Fruit fly (Drosophila melanogaster) whole organism, prepupa: ENCODE data around the gene CG12728.

ENCODE experiments used
- Blimp-1 ChIP-seq: fragments of 200-800 bp; sonication (Bioruptor generic); optimal IDR thresholded peaks from 3 replicates; lab custom pipeline; 2017; ENCODE audit warnings: missing biosample characterization, missing genetic modification characterization, mild to moderate bottlenecking, moderate library complexity, missing genetic modification reagents
- CG10631 ChIP-seq: fragments of 200-800 bp; sonication (Bioruptor generic); optimal IDR thresholded peaks from 2 replicates; lab custom pipeline; 2016; ENCODE audit warnings: missing biosample characterization, missing genetic modification characterization
- CG10669 ChIP-seq: fragments of 200-800 bp; sonication (Bioruptor generic); optimal IDR thresholded peaks from 3 replicates; lab custom pipeline; 2018; ENCODE audit warnings: missing biosample characterization, mild to moderate bottlenecking, missing genetic modification characterization, moderate library complexity
- CG11294 ChIP-seq: fragments of 200-800 bp; sonication (Bioruptor generic); IDR thresholded peaks from 2 replicates; pipeline ENCODE4 v1.3.6; 2022; ENCODE audit warnings: missing biosample characterization, missing genetic modification characterization
- CG11762 ChIP-seq: fragments of 200-800 bp; sonication (Bioruptor generic); optimal IDR thresholded peaks from 3 replicates; lab custom pipeline; 2016; ENCODE audit warnings: missing biosample characterization, missing genetic modification characterization; ENCODE audit not compliant: insufficient read depth
- CG11902 ChIP-seq: fragments of 200-800 bp; sonication (Bioruptor generic); optimal IDR thresholded peaks from 3 replicates; lab custom pipeline; 2016; ENCODE audit warnings: missing biosample characterization, missing genetic modification characterization
- CG15336 ChIP-seq: fragments of 200-800 bp; sonication (Bioruptor generic); IDR thresholded peaks from 2 replicates; pipeline ENCODE4 v1.3.6; 2022; ENCODE audit warnings: missing biosample characterization, missing genetic modification characterization
- CG1621 ChIP-seq: fragments of 200-800 bp; sonication (Bioruptor generic); optimal IDR thresholded peaks from 3 replicates; lab custom pipeline; 2018; ENCODE audit warnings: missing biosample characterization, mild to moderate bottlenecking, missing genetic modification characterization
- CG3032 ChIP-seq: fragments of 200-800 bp; optimal IDR thresholded peaks from 2 replicates; lab custom pipeline; 2019; ENCODE audit warnings: missing biosample characterization, mild to moderate bottlenecking, missing genetic modification characterization, moderate library complexity
- CG32006 ChIP-seq: fragments of 200-800 bp; sonication (Bioruptor generic); optimal IDR thresholded peaks from 3 replicates; lab custom pipeline; 2017; ENCODE audit warnings: missing biosample characterization, mild to moderate bottlenecking, missing genetic modification characterization
- CG34406 ChIP-seq: fragments of 200-800 bp; sonication (Bioruptor generic); optimal IDR thresholded peaks from 3 replicates; lab custom pipeline; 2016; ENCODE audit warnings: missing biosample characterization, missing genetic modification characterization
- CG3919 ChIP-seq: fragments of 200-800 bp; sonication (Bioruptor generic); optimal IDR thresholded peaks from 3 replicates; lab custom pipeline; 2016; ENCODE audit warnings: missing biosample characterization, missing genetic modification characterization
- CG4318 ChIP-seq: fragments of 200-800 bp; sonication (Bioruptor generic); optimal IDR thresholded peaks from 3 replicates; lab custom pipeline; 2017; ENCODE audit warnings: missing biosample characterization, mild to moderate bottlenecking, missing genetic modification characterization
- CG6163 ChIP-seq: fragments of 200-800 bp; sonication (Bioruptor generic); IDR thresholded peaks from 3 replicates; pipeline ENCODE4 v1.3.6; 2022; ENCODE audit warnings: missing biosample characterization, missing genetic modification characterization
- CG6276 ChIP-seq: fragments of 200-800 bp; sonication (Bioruptor generic); optimal IDR thresholded peaks from 2 replicates; lab custom pipeline; 2017; ENCODE audit warnings: missing biosample characterization, mild to moderate bottlenecking, missing genetic modification characterization
- CG6792 ChIP-seq: fragments of 200-800 bp; sonication (Bioruptor generic); optimal IDR thresholded peaks from 3 replicates; lab custom pipeline; 2016; ENCODE audit warnings: missing biosample characterization, missing genetic modification characterization
- CG6854 ChIP-seq: fragments of 200-800 bp; sonication (Bioruptor generic); optimal IDR thresholded peaks from 2 replicates; lab custom pipeline; 2017; ENCODE audit warnings: missing biosample characterization, mild to moderate bottlenecking, missing genetic modification characterization
- CG7368 ChIP-seq: fragments of 200-800 bp; sonication (Bioruptor generic); optimal IDR thresholded peaks from 3 replicates; lab custom pipeline; 2016; ENCODE audit warnings: missing biosample characterization, missing genetic modification characterization
- CG8319 ChIP-seq: fragments of 200-800 bp; sonication (Bioruptor generic); optimal IDR thresholded peaks from 3 replicates; lab custom pipeline; 2016; ENCODE audit warnings: missing biosample characterization, missing genetic modification characterization
- Eip75B ChIP-seq: fragments of 200-800 bp; sonication (Bioruptor generic); optimal IDR thresholded peaks from 3 replicates; lab custom pipeline; 2016; ENCODE audit warnings: missing biosample characterization, missing genetic modification characterization
- Eip78C ChIP-seq: fragments of 200-800 bp; sonication (Bioruptor generic); peaks from one replicate; lab custom pipeline; 2016; ENCODE audit warnings: missing biosample characterization, missing genetic modification characterization
- Eip93F ChIP-seq: fragments of 200-800 bp; sonication (Bioruptor generic); optimal IDR thresholded peaks from 2 replicates; lab custom pipeline; 2016; ENCODE audit warnings: missing biosample characterization, mild to moderate bottlenecking, missing genetic modification characterization
- Ets21C ChIP-seq: fragments of 200-800 bp; sonication (Bioruptor generic); optimal IDR thresholded peaks from 3 replicates; lab custom pipeline; 2016; ENCODE audit warnings: missing biosample characterization, missing genetic modification characterization
- Gug ChIP-seq: fragments of 200-800 bp; sonication (Bioruptor generic); IDR thresholded peaks from 2 replicates; pipeline ENCODE4 v1.3.6; 2022; ENCODE audit warnings: missing biosample characterization, missing genetic modification characterization
- Hr38 ChIP-seq: sonication (Bioruptor generic); optimal IDR thresholded peaks from 2 replicates; lab custom pipeline; 2016; ENCODE audit warnings: missing biosample characterization, missing genetic modification characterization
- Hr4 ChIP-seq: fragments of 200-800 bp; sonication (Bioruptor generic); optimal IDR thresholded peaks from 3 replicates; lab custom pipeline; 2016; ENCODE audit warnings: missing biosample characterization, missing genetic modification characterization
- Lpt ChIP-seq: fragments of 200-800 bp; sonication (Bioruptor generic); optimal IDR thresholded peaks from 3 replicates; lab custom pipeline; 2016; ENCODE audit warnings: missing biosample characterization, missing genetic modification characterization
- Met ChIP-seq: fragments of 200-800 bp; sonication (Bioruptor generic); optimal IDR thresholded peaks from 3 replicates; lab custom pipeline; 2016; ENCODE audit warnings: missing biosample characterization, missing genetic modification characterization
- OdsH ChIP-seq: fragments of 200-800 bp; sonication (Bioruptor generic); optimal IDR thresholded peaks from 3 replicates; lab custom pipeline; 2016; ENCODE audit warnings: missing biosample characterization, missing genetic modification characterization
- Smox ChIP-seq: fragments of 200-800 bp; sonication (Bioruptor generic); optimal IDR thresholded peaks from 3 replicates; lab custom pipeline; 2016; ENCODE audit warnings: missing biosample characterization, missing genetic modification characterization
- Sox102F ChIP-seq: fragments of 200-800 bp; sonication (Bioruptor generic); optimal IDR thresholded peaks from 2 replicates; lab custom pipeline; 2016; ENCODE audit warnings: missing biosample characterization, mild to moderate bottlenecking, missing genetic modification characterization
- Sox14 ChIP-seq: fragments of 200-800 bp; sonication (Bioruptor generic); optimal IDR thresholded peaks from 3 replicates; lab custom pipeline; 2016; ENCODE audit warnings: missing biosample characterization, missing genetic modification characterization
- achi ChIP-seq: fragments of 200-800 bp; sonication (Bioruptor generic); optimal IDR thresholded peaks from 3 replicates; lab custom pipeline; 2016; ENCODE audit warnings: missing biosample characterization, missing genetic modification characterization
- acj6 ChIP-seq: fragments of 200-800 bp; sonication (Bioruptor generic); optimal IDR thresholded peaks from 3 replicates; lab custom pipeline; 2016; ENCODE audit warnings: missing biosample characterization, missing genetic modification characterization
- cyc ChIP-seq: fragments of 200-800 bp; sonication (Bioruptor generic); optimal IDR thresholded peaks from 3 replicates; lab custom pipeline; 2016; ENCODE audit warnings: missing biosample characterization, missing genetic modification characterization
- dac ChIP-seq: fragments of 200-800 bp; sonication (Bioruptor generic); optimal IDR thresholded peaks from 2 replicates; lab custom pipeline; 2017; ENCODE audit warnings: missing biosample characterization, mild to moderate bottlenecking, missing genetic modification characterization
- dsx ChIP-seq: fragments of 200-800 bp; optimal IDR thresholded peaks from 3 replicates; lab custom pipeline; 2019; ENCODE audit warnings: missing biosample characterization, mild to moderate bottlenecking, missing genetic modification characterization, moderate library complexity; ENCODE audit not compliant: poor library complexity, severe bottlenecking
- eg ChIP-seq: fragments of 200-800 bp; sonication (Bioruptor generic); IDR thresholded peaks from 3 replicates; pipeline ENCODE4 v1.3.6; 2022; ENCODE audit warnings: missing biosample characterization, missing genetic modification characterization
- esn ChIP-seq: fragments of 200-800 bp; sonication (Bioruptor generic); optimal IDR thresholded peaks from 2 replicates; lab custom pipeline; 2016; ENCODE audit warnings: missing biosample characterization, mild to moderate bottlenecking, missing genetic modification characterization, moderate library complexity
- fd59A ChIP-seq: fragments of 200-800 bp; sonication (Bioruptor generic); optimal IDR thresholded peaks from 2 replicates; lab custom pipeline; 2017; ENCODE audit warnings: missing biosample characterization, mild to moderate bottlenecking, missing genetic modification characterization, missing genetic modification reagents
- fkh ChIP-seq: fragments of 200-800 bp; sonication (Bioruptor generic); optimal IDR thresholded peaks from 3 replicates; lab custom pipeline; 2017; ENCODE audit warnings: missing biosample characterization, mild to moderate bottlenecking, missing genetic modification characterization, moderate library complexity
- net ChIP-seq: fragments of 200-800 bp; sonication (Bioruptor generic); optimal IDR thresholded peaks from 3 replicates; lab custom pipeline; 2016; ENCODE audit warnings: missing biosample characterization, missing genetic modification characterization
- pdm3 ChIP-seq: fragments of 200-800 bp; sonication (Bioruptor generic); optimal IDR thresholded peaks from 3 replicates; lab custom pipeline; 2016; ENCODE audit warnings: missing biosample characterization, missing genetic modification characterization
- salr ChIP-seq, 2 experiments: fragments of 200-800 bp; sonication (Bioruptor generic); optimal IDR thresholded peaks; 3 replicates each; lab custom pipeline; 2016 to 2018; ENCODE audit warnings: missing biosample characterization in 2 of 2, missing genetic modification characterization in 2 of 2, mild to moderate bottlenecking in 1 of 2
- spab ChIP-seq: fragments of 200-800 bp; sonication (Bioruptor generic); optimal IDR thresholded peaks from 2 replicates; lab custom pipeline; 2017; ENCODE audit warnings: missing biosample characterization, mild to moderate bottlenecking, missing genetic modification characterization, missing genetic modification reagents
- topi ChIP-seq: fragments of 200-800 bp; sonication (Bioruptor generic); optimal IDR thresholded peaks from 3 replicates; lab custom pipeline; 2016; ENCODE audit warnings: missing biosample characterization, missing genetic modification characterization

CG12728 gene

dm6 chrX:5932345-5932995 is 9.9 kb upstream of the CG12728 start (continued):
- TF ChIP-seq dsx (GFP tag; lab: Kevin White, UChicago) (peak; percentile 79), CG6854 (GFP tag; lab: Kevin White, UChicago) (no peak), eg (GFP tag; lab: Robert Waterston, UW) (peak; percentile 85), CG10669 (peak; percentile 75), topi (GFP tag; lab: Kevin White, UChicago) (peak; percentile 76), salr (GFP tag; optimal IDR thresholded peaks at IDR 0.05; lab: Kevin White, UChicago) (peak; percentile 56 to 80), acj6 (peak; percentile 74), net (peak; percentile 74), esn (GFP tag; lab: Kevin White, UChicago) (peak; percentile 68), OdsH (peak; percentile 78), CG10631 (peak; percentile 76), CG3032 (tag; lab: Kevin White, UChicago) (peak; percentile 75), Smox (GFP tag; lab: Kevin White, UChicago) (peak; percentile 66), CG11902 (GFP tag; lab: Kevin White, UChicago) (peak; percentile 59), fd59A (GFP tag; lab: Kevin White, UChicago) (peak; percentile 65), CG3919 (GFP tag; lab: Kevin White, UChicago) (peak; percentile 88), Gug (GFP tag; lab: Robert Waterston, UW) (peak; percentile 71), fkh (GFP tag; lab: Kevin White, UChicago) (no peak), CG6163 (GFP tag; lab: Robert Waterston, UW) (peak; percentile 90)

- TF ChIP-seq CG6792 (GFP tag; lab: Kevin White, UChicago) = peak; percentile 42
- no peak for TF ChIP-seq Hr38 (GFP tag; lab: Kevin White, UChicago)
- TF ChIP-seq CG34406 = peak; percentile 53
- peak; percentile 33 for TF ChIP-seq CG10631
- no peak for TF ChIP-seq Eip93F (GFP tag; lab: Kevin White, UChicago)
- peak; percentile 1 for TF ChIP-seq CG11762 (GFP tag; lab: Kevin White, UChicago)
- TF ChIP-seq Eip75B (GFP tag; lab: Kevin White, UChicago) = peak; percentile 41
- peak; percentile 75 for TF ChIP-seq dsx (GFP tag; lab: Kevin White, UChicago)
- TF ChIP-seq Sox14 = peak; percentile 35
- TF ChIP-seq CG8319 (GFP tag; lab: Kevin White, UChicago) = no peak
- TF ChIP-seq Hr4 = peak; percentile 23
- peak; percentile 84 for TF ChIP-seq CG32006 (GFP tag; lab: Kevin White, UChicago)
- TF ChIP-seq CG7368 (GFP tag; lab: Kevin White, UChicago) = peak; percentile 12
- peak; percentile 90 for TF ChIP-seq CG6276 (GFP tag; lab: Kevin White, UChicago)
- TF ChIP-seq OdsH = peak; percentile 46
- no peak for TF ChIP-seq Smox (GFP tag; lab: Kevin White, UChicago)
- TF ChIP-seq fd59A (GFP tag; lab: Kevin White, UChicago) = peak; percentile 65
- TF ChIP-seq CG11294 (GFP tag; lab: Robert Waterston, UW) = no peak
- peak; percentile 30 for TF ChIP-seq Blimp-1
- peak; percentile 85 for TF ChIP-seq CG6163 (GFP tag; lab: Robert Waterston, UW)
- peak; percentile 85 for TF ChIP-seq CG3032 (tag; lab: Kevin White, UChicago)
- TF ChIP-seq CG3919 (GFP tag; lab: Kevin White, UChicago) = peak; percentile 42
- TF ChIP-seq Eip78C (GFP tag; lab: Kevin White, UChicago) = peak; percentile 60
- TF ChIP-seq Lpt = peak; percentile 91
- TF ChIP-seq Met = peak; percentile 28
- TF ChIP-seq spab (GFP tag; lab: Kevin White, UChicago) = peak; percentile 78
- TF ChIP-seq CG11902 (GFP tag; lab: Kevin White, UChicago) = no peak
- peak; percentile 67 for TF ChIP-seq CG15336 (GFP tag; lab: Robert Waterston, UW)
- TF ChIP-seq CG1621 (tag; lab: Kevin White, UChicago) = peak; percentile 78
- TF ChIP-seq dac (GFP tag; lab: Kevin White, UChicago) = peak; percentile 95
- TF ChIP-seq eg (GFP tag; lab: Robert Waterston, UW) = peak; percentile 91
- TF ChIP-seq CG4318 (GFP tag; lab: Kevin White, UChicago) = peak; percentile 50
- no peak for TF ChIP-seq Ets21C
- peak; percentile 55 for TF ChIP-seq achi (GFP tag; lab: Kevin White, UChicago)
- peak; percentile 70 for TF ChIP-seq CG6854 (GFP tag; lab: Kevin White, UChicago)
- no peak for TF ChIP-seq cyc (GFP tag; lab: Kevin White, UChicago)
- peak; percentile 61 for TF ChIP-seq pdm3
- no peak for TF ChIP-seq Sox102F (GFP tag; lab: Kevin White, UChicago)
Observed at dm6 chrX:5935072-5935738, 7.2 kb upstream of the CG12728 start.
